Fruit fly (Drosophila melanogaster): Measurements from ENCODE around the gene CG5004.

CG5004 gene

dm6 chrX:17159819-17160218 lies 52.4 kb downstream of the CG5004 start, which contains the start of gene baz (continued):
- TF ChIP-seq CG9727 (GFP tag; optimal IDR thresholded peaks at IDR 0.05) (no peak), Lhr (GFP tag; optimal IDR thresholded peaks at IDR 0.05) (peak; percentile 50), dm (GFP tag; optimal IDR thresholded peaks at IDR 0.05) (no peak), Sry-β (GFP tag; optimal IDR thresholded peaks at IDR 0.05) (no peak), CG9797 (GFP tag; optimal IDR thresholded peaks at IDR 0.05) (peak; percentile 90), eyg (GFP tag; optimal IDR thresholded peaks at IDR 0.05) (no peak), pzg (GFP tag; optimal IDR thresholded peaks at IDR 0.05) (peak; percentile 91), Hr78 (GFP tag; optimal IDR thresholded peaks at IDR 0.05) (no peak), CG10654 (GFP tag; optimal IDR thresholded peaks at IDR 0.05) (no peak), CG13296 (GFP tag; optimal IDR thresholded peaks at IDR 0.05) (no peak), CG2678 (tag; optimal IDR thresholded peaks at IDR 0.05) (no peak), CG2116 (GFP tag; optimal IDR thresholded peaks at IDR 0.05) (peak; percentile 30), CG7987 (GFP tag; optimal IDR thresholded peaks at IDR 0.05) (peak; percentile 19), zf30C (GFP tag; optimal IDR thresholded peaks at IDR 0.05) (no peak), gfzf (GFP tag; optimal IDR thresholded peaks at IDR 0.05) (peak; percentile 91), CG14441 (GFP tag; IDR thresholded peaks at IDR 0.05) (no peak), Pdp1 (GFP tag; optimal IDR thresholded peaks at IDR 0.05) (peak in 1 of 2 experiments; percentile 83), CG17612 (GFP tag; IDR thresholded peaks at IDR 0.05) (no peak), sr (GFP tag; IDR thresholded peaks at IDR 0.05) (no peak), CG1603 (tag; optimal IDR thresholded peaks at IDR 0.05) (peak; percentile 78), CG34224 (GFP tag; IDR thresholded peaks at IDR 0.05; ENCODE audit: partially characterized antibody) (peak; percentile 81), gt (GFP tag; IDR thresholded peaks at IDR 0.05) (no peak), Tbp (GFP tag; optimal IDR thresholded peaks at IDR 0.05) (no peak), CG16779 (GFP tag; IDR thresholded peaks at IDR 0.05) (no peak), CG3726 (GFP tag; IDR thresholded peaks at IDR 0.05) (no peak), repo (GFP tag; optimal IDR thresholded peaks at IDR 0.05) (no peak), Atf3 (GFP tag; optimal IDR thresholded peaks at IDR 0.05) (no peak), unpg (GFP tag; optimal IDR thresholded peaks at IDR 0.05) (no peak), CG15073 (GFP tag; optimal IDR thresholded peaks at IDR 0.05) (no peak), CG3847 (GFP tag; IDR thresholded peaks at IDR 0.05) (peak; percentile 42), Myb (GFP tag; optimal IDR thresholded peaks at IDR 0.05) (peak; percentile 75), tll (GFP tag; optimal IDR thresholded peaks at IDR 0.05) (no peak), pan (optimal IDR thresholded peaks at IDR 0.05) (no peak), pan (GFP tag; optimal IDR thresholded peaks at IDR 0.05 in 1 of 2, IDR thresholded peaks at IDR 0.05 in 1 of 2) (peak in 1 of 2 experiments; percentile 19), nerfin-2 (GFP tag; IDR thresholded peaks at IDR 0.05; ENCODE audit: partially characterized antibody) (peak; percentile 62; the same call in 1 of the 2 replicates), CG4404 (GFP tag; IDR thresholded peaks at IDR 0.05) (no peak), knrl (GFP tag; IDR thresholded peaks at IDR 0.05; ENCODE audit: partially characterized antibody) (peak; percentile 86), stc (GFP tag; IDR thresholded peaks at IDR 0.05) (no peak), hb (GFP tag; IDR thresholded peaks at IDR 0.05; ENCODE audit: partially characterized antibody) (peak; percentile 75), CG12391 (tag; optimal IDR thresholded peaks at IDR 0.05) (peak; percentile 15), CG6683 (GFP tag; optimal IDR thresholded peaks at IDR 0.05) (no peak), Dll (GFP tag; IDR thresholded peaks at IDR 0.05; ENCODE audit: partially characterized antibody) (peak; percentile 81), CG4360 (GFP tag; IDR thresholded peaks at IDR 0.05) (peak; percentile 82), CrebB (tag; optimal IDR thresholded peaks at IDR 0.05) (peak; percentile 37), esg (GFP tag; conservative IDR thresholded peaks at IDR 0.05) (no peak), dmrt99B (tag; optimal IDR thresholded peaks at IDR 0.05) (no peak), HLH54F (GFP tag; optimal IDR thresholded peaks at IDR 0.05) (no peak), zfh1 (GFP tag; IDR thresholded peaks at IDR 0.05) (no peak), CG17829 (tag; optimal IDR thresholded peaks at IDR 0.05) (peak; percentile 27), CG8944 (GFP tag; optimal IDR thresholded peaks at IDR 0.05) (no peak), so (GFP tag; IDR thresholded peaks at IDR 0.05) (no peak)

Data from whole organism, embryonic.